Fruit fly (Drosophila melanogaster) whole organism, adult: ENCODE data around the gene CG3690.

Source experiments
- CG11617 ChIP-seq: fragments of 200-800 bp; sonication (Bioruptor generic); optimal IDR thresholded peaks from 2 replicates; lab custom pipeline; 2017; ENCODE audit warnings: mild to moderate bottlenecking, missing biosample characterization, missing genetic modification reagents, missing genetic modification characterization
- CG1620 ChIP-seq: fragments of 200-800 bp; sonication (Bioruptor generic); optimal IDR thresholded peaks from 2 replicates; lab custom pipeline; 2016; ENCODE audit warnings: missing biosample characterization, missing genetic modification characterization
- CG33017 ChIP-seq: fragments of 200-800 bp; sonication (Bioruptor generic); optimal IDR thresholded peaks from 2 replicates; lab custom pipeline; 2018; ENCODE audit warnings: missing biosample characterization, mild to moderate bottlenecking, missing genetic modification characterization, moderate library complexity
- Hr96 ChIP-seq: fragments of 200-800 bp; sonication (Bioruptor generic); optimal IDR thresholded peaks from 2 replicates; lab custom pipeline; 2016; ENCODE audit warnings: missing biosample characterization, missing genetic modification characterization
- Mnt ChIP-seq: fragments of 200-800 bp; sonication (Bioruptor generic); optimal IDR thresholded peaks from 2 replicates; lab custom pipeline; 2016; ENCODE audit warnings: missing biosample characterization, mild to moderate bottlenecking, missing genetic modification characterization
- bab1 ChIP-seq: fragments of 200-800 bp; sonication (Bioruptor generic); optimal IDR thresholded peaks from 3 replicates; lab custom pipeline; 2019; ENCODE audit warnings: missing biosample characterization, mild to moderate bottlenecking, missing genetic modification characterization, moderate library complexity
- cic ChIP-seq: fragments of 200-800 bp; sonication (Bioruptor generic); optimal IDR thresholded peaks from 2 replicates; lab custom pipeline; 2017; ENCODE audit warnings: missing biosample characterization, mild to moderate bottlenecking, missing genetic modification characterization, moderate library complexity
- kay ChIP-seq: fragments of 200-800 bp; sonication (Bioruptor generic); peaks from one replicate; lab custom pipeline; 2016; ENCODE audit warnings: missing biosample characterization, missing genetic modification characterization, borderline replicate concordance
- ovo ChIP-seq: fragments of 200-800 bp; sonication (Bioruptor generic); optimal IDR thresholded peaks from 2 replicates; lab custom pipeline; 2016; ENCODE audit warnings: missing biosample characterization, missing genetic modification characterization
- tj ChIP-seq: fragments of 200-800 bp; sonication (Bioruptor generic); optimal IDR thresholded peaks from 3 replicates; lab custom pipeline; 2017; ENCODE audit warnings: missing biosample characterization, mild to moderate bottlenecking, missing genetic modification characterization, moderate library complexity

DNA sequence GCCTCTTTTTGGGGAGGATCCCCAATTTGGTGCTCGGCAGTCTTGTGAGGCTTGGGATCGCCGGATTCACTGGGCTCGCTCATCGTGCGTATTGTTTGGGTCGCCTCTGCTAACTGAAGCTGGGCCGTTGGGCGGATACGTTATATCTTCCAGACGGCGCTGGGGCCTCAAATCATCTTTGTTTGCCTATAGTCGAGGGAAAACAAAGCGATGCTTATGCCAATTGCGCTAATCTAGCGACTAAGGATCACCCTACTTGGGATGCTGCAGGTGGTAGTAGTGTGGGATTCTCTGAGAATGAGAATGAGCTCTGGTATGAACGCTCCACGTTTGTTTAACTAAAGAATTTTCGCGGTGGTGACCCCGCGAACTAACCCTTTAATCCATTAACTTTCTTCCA lies at the start of gene CG3690:
- TF ChIP-seq cic (GFP tag; lab: Kevin White, UChicago) (no peak), Mnt (GFP tag; lab: Kevin White, UChicago) (no peak), kay (GFP tag; lab: Kevin White, UChicago) (no peak), CG1620 (no peak), CG33017 (tag; lab: Kevin White, UChicago) (no peak), bab1 (GFP tag; lab: Kevin White, UChicago) (no peak), Hr96 (no peak), CG11617 (GFP tag; lab: Kevin White, UChicago) (no peak), ovo (no peak), tj (GFP tag; lab: Kevin White, UChicago) (no peak)
